Fruit fly (Drosophila melanogaster) Kc167 (cell line): ENCODE results near the gene Ifrd1.

Source experiments
- Sin3A ChIP-seq: fragments of >200 bp; optimal IDR thresholded peaks from 2 replicates; lab custom pipeline; 2018; ENCODE audit warnings: missing external identifiers
- h ChIP-seq: fragments of >200 bp; optimal IDR thresholded peaks from 3 replicates; lab custom pipeline; 2018; ENCODE audit warnings: missing external identifiers
- psq ChIP-seq: fragments of >200 bp; optimal IDR thresholded peaks from 2 replicates; lab custom pipeline; 2017; ENCODE audit warnings: missing external identifiers
- ttk ChIP-seq: sonication (Bioruptor generic); optimal IDR thresholded peaks from 2 replicates; lab custom pipeline; 2017; ENCODE audit warnings: missing external identifiers

- TF ChIP-seq Sin3A (lab: Kevin White, UChicago), result no peak
- TF ChIP-seq ttk, result no peak
- TF ChIP-seq psq, result no peak
- no peak for TF ChIP-seq h (lab: Kevin White, UChicago)
These were observed 29.4 kb upstream of the Ifrd1 start for dm6 chr2L:2903649-2904048.
